Fruit fly (Drosophila melanogaster): ENCODE measurements around the gene eIF3g1.

eIF3g1 gene

DNA sequence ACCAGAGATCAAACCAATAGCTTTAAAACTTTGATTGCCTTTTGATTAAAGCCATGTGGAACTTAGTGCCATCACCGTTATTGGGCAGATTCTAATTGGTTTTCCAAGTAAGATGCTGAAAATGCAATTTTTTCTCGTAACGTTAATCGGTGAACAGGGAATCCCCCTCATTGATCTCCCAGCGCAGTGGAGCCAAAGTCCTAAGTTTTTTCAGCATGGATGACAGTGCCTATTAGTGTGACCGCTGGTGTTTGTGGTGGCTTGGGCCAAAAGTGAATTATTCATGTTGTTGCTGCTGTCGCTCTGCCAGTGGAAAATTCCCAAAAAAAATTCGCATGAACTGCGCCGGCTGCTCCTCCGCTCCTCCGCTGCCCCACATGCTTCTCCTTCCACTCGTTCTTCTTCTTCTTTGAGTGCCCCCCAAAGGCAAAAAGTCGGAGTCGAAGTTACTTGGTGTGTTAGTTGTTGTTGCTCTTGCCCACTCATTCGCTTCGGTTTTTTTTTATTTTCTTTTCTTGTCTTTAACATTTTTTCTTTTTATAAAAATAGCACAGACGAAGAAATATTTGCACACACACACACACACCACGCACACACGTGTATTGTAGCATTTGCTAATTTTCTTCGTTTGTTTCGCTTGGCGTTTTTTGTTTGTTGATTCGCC is 37.9 kb upstream of the eIF3g1 start (continued):
- no peak for TF ChIP-seq croc (GFP tag; conservative IDR thresholded peaks at IDR 0.05)
- peak; percentile 36; the same call in 1 of the 2 replicates for TF ChIP-seq CG32532 (GFP tag; IDR thresholded peaks at IDR 0.05)
- TF ChIP-seq CG9932 (GFP tag; IDR thresholded peaks at IDR 0.05) = peak; percentile 25; the same call in 1 of the 2 replicates
- no peak for TF ChIP-seq MESR4 (GFP tag; optimal IDR thresholded peaks at IDR 0.05)
- TF ChIP-seq twi (tag; optimal IDR thresholded peaks at IDR 0.05) = no peak
- no peak for TF ChIP-seq pita (GFP tag; optimal IDR thresholded peaks at IDR 0.05)
- TF ChIP-seq Stat92E (GFP tag; optimal IDR thresholded peaks at IDR 0.05) = peak in 1 of 3 experiments; percentile 18
- TF ChIP-seq sd (tag; optimal IDR thresholded peaks at IDR 0.05) = no peak
- peak; percentile 62 for TF ChIP-seq Med (GFP tag)
- TF ChIP-seq CG4730 (GFP tag; IDR thresholded peaks at IDR 0.05) = no peak
- no peak for TF ChIP-seq CkIIα-i1 (GFP tag; IDR thresholded peaks at IDR 0.05)
- no peak for TF ChIP-seq bbx (GFP tag; IDR thresholded peaks at IDR 0.05; ENCODE audit: partially characterized antibody)
- no peak for TF ChIP-seq mld (GFP tag; IDR thresholded peaks at IDR 0.05; ENCODE audit: partially characterized antibody)
- TF ChIP-seq inv (GFP tag; IDR thresholded peaks at IDR 0.05; ENCODE audit: partially characterized antibody) = no peak
- TF ChIP-seq CG10274 (GFP tag; optimal IDR thresholded peaks at IDR 0.05) = no peak
- TF ChIP-seq crol (GFP tag; IDR thresholded peaks at IDR 0.05) = no peak
- TF ChIP-seq CoRest (tag; optimal IDR thresholded peaks at IDR 0.05) = no peak
- TF ChIP-seq CG8290 (GFP tag; optimal IDR thresholded peaks at IDR 0.05) = no peak
- no peak for TF ChIP-seq CG8290 (tag; optimal IDR thresholded peaks at IDR 0.05)
- 0 out of 2 replicates have a peak, but pooled peaks have one; percentile 28 for TF ChIP-seq Rfx (GFP tag; IDR thresholded peaks at IDR 0.05)
- TF ChIP-seq vvl (GFP tag; IDR thresholded peaks at IDR 0.05) = peak; percentile 14; the same call in 1 of the 2 replicates
- no peak for TF ChIP-seq hbn (GFP tag; IDR thresholded peaks at IDR 0.05; ENCODE audit: partially characterized antibody)
- TF ChIP-seq CG14441 (GFP tag; IDR thresholded peaks at IDR 0.05) = 0 out of 2 replicates have a peak, but pooled peaks have one; percentile 17
- TF ChIP-seq Kr (GFP tag; optimal IDR thresholded peaks at IDR 0.05) = no peak
- no peak for TF ChIP-seq repo (GFP tag; optimal IDR thresholded peaks at IDR 0.05)
- 0 out of 3 replicates have a peak, but pooled peaks have one; percentile 6 for TF ChIP-seq knrl (GFP tag; IDR thresholded peaks at IDR 0.05; ENCODE audit: partially characterized antibody)
- no peak for TF ChIP-seq abd-A (tag; optimal IDR thresholded peaks at IDR 0.05)
- TF ChIP-seq Ets65A (GFP tag) = no peak
- TF ChIP-seq btn (GFP tag; optimal IDR thresholded peaks at IDR 0.05) = no peak
- TF ChIP-seq Drgx (GFP tag; IDR thresholded peaks at IDR 0.05) = peak; percentile 40
- no peak for TF ChIP-seq Antp (GFP tag; optimal IDR thresholded peaks at IDR 0.05)
- no peak for TF ChIP-seq ind (GFP tag; optimal IDR thresholded peaks at IDR 0.05)
- no peak for TF ChIP-seq CG9876 (GFP tag; optimal IDR thresholded peaks at IDR 0.05)
- TF ChIP-seq esg (GFP tag; conservative IDR thresholded peaks at IDR 0.05) = no peak
- no peak for TF ChIP-seq CG9437 (GFP tag; optimal IDR thresholded peaks at IDR 0.05)
- no peak for TF ChIP-seq unpg (GFP tag; optimal IDR thresholded peaks at IDR 0.05)
- no peak for TF ChIP-seq lov (optimal IDR thresholded peaks at IDR 0.05)
- no peak for TF ChIP-seq lov (GFP tag; IDR thresholded peaks at IDR 0.05)
- TF ChIP-seq caup (GFP tag; optimal IDR thresholded peaks at IDR 0.05; ENCODE audit: severe bottlenecking) = no peak
- TF ChIP-seq CG12769 (tag; optimal IDR thresholded peaks at IDR 0.05) = no peak
- no peak for TF ChIP-seq Atf-2 (GFP tag; optimal IDR thresholded peaks at IDR 0.05)
- TF ChIP-seq prd (optimal IDR thresholded peaks at IDR 0.05) = no peak
- TF ChIP-seq prd (GFP tag; IDR thresholded peaks at IDR 0.05) = 0 out of 3 replicates have a peak, but pooled peaks have one; percentile 16
- TF ChIP-seq CG12942 (GFP tag; optimal IDR thresholded peaks at IDR 0.05) = no peak
- peak; percentile 13 for TF ChIP-seq zfh2 (GFP tag; optimal IDR thresholded peaks at IDR 0.05)
- TF ChIP-seq CG6791 (GFP tag; IDR thresholded peaks at IDR 0.05; ENCODE audit: partially characterized antibody) = no peak
- TF ChIP-seq ase (GFP tag; IDR thresholded peaks at IDR 0.05) = 0 out of 3 replicates have a peak, but pooled peaks have one; percentile 18
- TF ChIP-seq Dip3 (GFP tag; optimal IDR thresholded peaks at IDR 0.05) = peak; percentile 2
- no peak for TF ChIP-seq da (GFP tag; optimal IDR thresholded peaks at IDR 0.05)
- no peak for TF ChIP-seq CG16813 (GFP tag; IDR thresholded peaks at IDR 0.05; ENCODE audit: partially characterized antibody)
